Fruit fly (Drosophila melanogaster) whole organism, embryonic: ENCODE measurements around the gene CG43731.
A peak's percentile ranks its signal among the peaks of the same experiment; 100 is the strongest.

Experiments
- Aef1 ChIP-seq: fragments of 200-800 bp; sonication (Bioruptor generic); IDR thresholded peaks from 3 replicates; pipeline ENCODE4 v1.3.6; 2022; ENCODE audit warnings: missing biosample characterization, missing genetic modification characterization
- Atf6 ChIP-seq: fragments of 200-800 bp; sonication (Bioruptor generic); IDR thresholded peaks from 2 replicates; pipeline ENCODE4 v1.3.6; 2022; ENCODE audit warnings: missing biosample characterization, missing genetic modification characterization
- Bgb ChIP-seq: fragments of 200-800 bp; sonication (Bioruptor generic); IDR thresholded peaks from 2 replicates; pipeline ENCODE4 v1.3.6; 2022; ENCODE audit warnings: missing biosample characterization, missing genetic modification characterization; ENCODE audit not compliant: partially characterized antibody
- C15 ChIP-seq: fragments of 200-800 bp; sonication (Bioruptor generic); IDR thresholded peaks from 3 replicates; pipeline ENCODE4 v1.3.6; 2022; ENCODE audit warnings: missing biosample characterization, missing genetic modification characterization
- CG12299 ChIP-seq: fragments of 200-800 bp; sonication (Bioruptor generic); optimal IDR thresholded peaks from 2 replicates; lab custom pipeline; 2018; ENCODE audit warnings: missing biosample characterization, mild to moderate bottlenecking, missing genetic modification characterization
- CG13624 ChIP-seq: fragments of 200-800 bp; sonication (Bioruptor generic); optimal IDR thresholded peaks from 2 replicates; lab custom pipeline; 2016; ENCODE audit warnings: missing biosample characterization, missing genetic modification characterization
- CG13775 ChIP-seq: fragments of 200-800 bp; sonication (Bioruptor generic); optimal IDR thresholded peaks from 3 replicates; lab custom pipeline; 2017; ENCODE audit warnings: missing biosample characterization, mild to moderate bottlenecking, missing genetic modification characterization
- CG14965 ChIP-seq: fragments of 200-800 bp; sonication (Bioruptor generic); optimal IDR thresholded peaks from 2 replicates; lab custom pipeline; 2016; ENCODE audit warnings: missing biosample characterization, missing genetic modification characterization, borderline replicate concordance
- CG15601 ChIP-seq: fragments of 200-800 bp; sonication (Bioruptor generic); optimal IDR thresholded peaks from 3 replicates; lab custom pipeline; 2019; ENCODE audit warnings: missing biosample characterization, mild to moderate bottlenecking, missing genetic modification characterization, moderate library complexity
- CG1603 ChIP-seq: fragments of 200-800 bp; sonication (Bioruptor generic); optimal IDR thresholded peaks from 2 replicates; lab custom pipeline; 2019; ENCODE audit warnings: missing biosample characterization, mild to moderate bottlenecking, missing genetic modification characterization, moderate library complexity
- CG1832 ChIP-seq: fragments of 200-800 bp; sonication (Bioruptor generic); optimal IDR thresholded peaks from 2 replicates; lab custom pipeline; 2017; ENCODE audit warnings: missing biosample characterization, mild to moderate bottlenecking, missing genetic modification characterization, inconsistent platforms
- CG30403 ChIP-seq: fragments of 200-800 bp; sonication (Bioruptor generic); optimal IDR thresholded peaks from 3 replicates; lab custom pipeline; 2016; ENCODE audit warnings: missing biosample characterization, missing genetic modification characterization
- CG33213 ChIP-seq: fragments of 200-800 bp; sonication (Bioruptor generic); optimal IDR thresholded peaks from 3 replicates; lab custom pipeline; 2016; ENCODE audit warnings: missing biosample characterization, missing genetic modification characterization
- CG3995 ChIP-seq: fragments of 200-800 bp; sonication (Bioruptor generic); optimal IDR thresholded peaks from 3 replicates; lab custom pipeline; 2016; ENCODE audit warnings: missing biosample characterization, missing genetic modification characterization
- CG6272 ChIP-seq: fragments of 200-800 bp; sonication (Bioruptor generic); IDR thresholded peaks from 2 replicates; pipeline ENCODE4 v1.3.6; 2022; ENCODE audit warnings: missing biosample characterization, missing genetic modification characterization
- CG7372 ChIP-seq: fragments of 200-800 bp; sonication (Bioruptor generic); IDR thresholded peaks from 2 replicates; pipeline ENCODE4 v1.3.6; 2022; ENCODE audit warnings: missing biosample characterization, missing genetic modification characterization
- CG7556 ChIP-seq: fragments of 200-800 bp; sonication (Bioruptor generic); optimal IDR thresholded peaks from 2 replicates; lab custom pipeline; 2017; ENCODE audit warnings: missing biosample characterization, mild to moderate bottlenecking, missing genetic modification characterization
- CG9876 ChIP-seq: fragments of 200-800 bp; sonication (Bioruptor generic); optimal IDR thresholded peaks from 2 replicates; lab custom pipeline; 2016; ENCODE audit warnings: missing biosample characterization, missing genetic modification characterization
- CHES-1-like ChIP-seq: fragments of 200-800 bp; sonication (Bioruptor generic); optimal IDR thresholded peaks from 2 replicates; lab custom pipeline; 2016; ENCODE audit warnings: missing biosample characterization, missing genetic modification characterization
- Fer1 ChIP-seq: fragments of 200-800 bp; sonication (Bioruptor generic); optimal IDR thresholded peaks from 2 replicates; lab custom pipeline; 2017; ENCODE audit warnings: missing biosample characterization, mild to moderate bottlenecking, missing genetic modification characterization
- HLH3B ChIP-seq: fragments of 200-800 bp; sonication (Bioruptor generic); IDR thresholded peaks from 2 replicates; pipeline ENCODE4 v1.3.6; 2022; ENCODE audit warnings: missing biosample characterization, missing genetic modification characterization
- Hmr ChIP-seq: fragments of 200-800 bp; sonication (Bioruptor generic); optimal IDR thresholded peaks from 3 replicates; lab custom pipeline; 2017; ENCODE audit warnings: mild to moderate bottlenecking, missing biosample characterization, missing genetic modification reagents, missing genetic modification characterization
- Hmx ChIP-seq: fragments of 200-800 bp; sonication (Bioruptor generic); optimal IDR thresholded peaks from 2 replicates; lab custom pipeline; 2016; ENCODE audit warnings: missing biosample characterization, missing genetic modification characterization
- Hr78 ChIP-seq, 2 experiments: fragments of 200-800 bp in 1 of 2; fragments of >200 bp in 1 of 2; sonication (Bioruptor generic) in 1 of 2; optimal IDR thresholded peaks; 2 replicates each; lab custom pipeline; 2017 to 2019; ENCODE audit warnings: missing biosample characterization in 2 of 2, missing genetic modification characterization in 2 of 2, mild to moderate bottlenecking in 1 of 2, moderate library complexity in 1 of 2
- Lim3 ChIP-seq: fragments of 200-800 bp; sonication (Bioruptor generic); IDR thresholded peaks from 2 replicates; pipeline ENCODE4 v1.3.6; 2022; ENCODE audit warnings: missing biosample characterization, missing genetic modification characterization
- Myb ChIP-seq: fragments of 200-800 bp; sonication (Bioruptor generic); optimal IDR thresholded peaks from 2 replicates; lab custom pipeline; 2016; ENCODE audit warnings: missing biosample characterization, missing genetic modification characterization
- NC2β ChIP-seq: fragments of 200-800 bp; sonication (Bioruptor generic); optimal IDR thresholded peaks from 2 replicates; lab custom pipeline; 2016; ENCODE audit warnings: missing biosample characterization, missing genetic modification characterization
- NK7.1 ChIP-seq: fragments of 200-800 bp; sonication (Bioruptor generic); optimal IDR thresholded peaks from 3 replicates; lab custom pipeline; 2016; ENCODE audit warnings: missing biosample characterization, missing genetic modification characterization
- Ravus ChIP-seq: fragments of 200-800 bp; sonication (Bioruptor generic); IDR thresholded peaks from 2 replicates; pipeline ENCODE4 v1.3.6; 2022; ENCODE audit warnings: missing biosample characterization, missing genetic modification characterization
- Sox102F ChIP-seq: fragments of 200-800 bp; sonication (Bioruptor generic); optimal IDR thresholded peaks from 2 replicates; lab custom pipeline; 2018; ENCODE audit warnings: missing biosample characterization, mild to moderate bottlenecking, missing genetic modification characterization, moderate library complexity
- ato ChIP-seq: fragments of 200-800 bp; sonication (Bioruptor generic); IDR thresholded peaks from 2 replicates; pipeline ENCODE4 v1.3.6; 2022; ENCODE audit warnings: missing biosample characterization, missing genetic modification characterization; ENCODE audit not compliant: partially characterized antibody
- cato ChIP-seq: fragments of 200-800 bp; sonication (Bioruptor generic); optimal IDR thresholded peaks from 2 replicates; lab custom pipeline; 2016; ENCODE audit warnings: missing biosample characterization, missing genetic modification characterization, borderline replicate concordance
- cg ChIP-seq: fragments of 200-800 bp; sonication (Bioruptor generic); optimal IDR thresholded peaks from 3 replicates; lab custom pipeline; 2019; ENCODE audit warnings: missing biosample characterization, mild to moderate bottlenecking, missing genetic modification characterization, moderate library complexity
- ci ChIP-seq: fragments of 200-800 bp; sonication (Bioruptor generic); IDR thresholded peaks from 3 replicates; pipeline ENCODE4 v1.3.6; 2022; ENCODE audit warnings: missing biosample characterization, missing genetic modification characterization
- cwo ChIP-seq: fragments of 200-800 bp; sonication (Bioruptor generic); optimal IDR thresholded peaks from 3 replicates; lab custom pipeline; 2017; ENCODE audit warnings: missing biosample characterization, missing genetic modification characterization, mild to moderate bottlenecking, moderate library complexity, missing genetic modification reagents
- esg ChIP-seq: fragments of 200-800 bp; sonication (Bioruptor generic); conservative IDR thresholded peaks from 2 replicates; pipeline ENCODE4 v1.3.6; 2022; ENCODE audit warnings: missing biosample characterization, missing genetic modification characterization
- eyg ChIP-seq: fragments of 200-800 bp; sonication (Bioruptor generic); optimal IDR thresholded peaks from 3 replicates; lab custom pipeline; 2016; ENCODE audit warnings: missing biosample characterization, missing genetic modification characterization
- ken ChIP-seq: fragments of 200-800 bp; sonication (Bioruptor generic); IDR thresholded peaks from 3 replicates; pipeline ENCODE4 v1.3.6; 2022; ENCODE audit warnings: missing biosample characterization, missing genetic modification characterization
- lov ChIP-seq, 2 experiments: fragments of 200-800 bp in 1 of 2; fragments of >200 bp in 1 of 2; sonication (Bioruptor generic) in 1 of 2; IDR thresholded peaks in 1 of 2; optimal IDR thresholded peaks in 1 of 2; 2 replicates in 1 of 2; 3 replicates in 1 of 2; pipeline versions ENCODE4 v1.3.6 to Lab custom; 2017 to 2022; ENCODE audit warnings: missing biosample characterization in 1 of 2, missing genetic modification characterization in 1 of 2
- org-1 ChIP-seq: fragments of 200-800 bp; sonication (Bioruptor generic); optimal IDR thresholded peaks from 2 replicates; lab custom pipeline; 2017; ENCODE audit warnings: missing biosample characterization, missing genetic modification characterization
- pum ChIP-seq: fragments of 200-800 bp; sonication (Bioruptor generic); optimal IDR thresholded peaks from 2 replicates; lab custom pipeline; 2016; ENCODE audit warnings: missing biosample characterization, missing genetic modification characterization
- sens-2 ChIP-seq: fragments of 200-800 bp; sonication (Bioruptor generic); IDR thresholded peaks from 2 replicates; pipeline ENCODE4 v1.3.6; 2022; ENCODE audit warnings: missing biosample characterization, missing genetic modification characterization
- usp ChIP-seq: fragments of >200 bp; optimal IDR thresholded peaks from 2 replicates; lab custom pipeline; 2017; ENCODE audit warnings: missing biosample characterization, missing genetic modification characterization
- wor ChIP-seq: fragments of 200-800 bp; sonication (Bioruptor generic); IDR thresholded peaks from 2 replicates; pipeline ENCODE4 v1.3.6; 2022; ENCODE audit warnings: missing biosample characterization, missing genetic modification characterization

The CG43731 gene

DNA sequence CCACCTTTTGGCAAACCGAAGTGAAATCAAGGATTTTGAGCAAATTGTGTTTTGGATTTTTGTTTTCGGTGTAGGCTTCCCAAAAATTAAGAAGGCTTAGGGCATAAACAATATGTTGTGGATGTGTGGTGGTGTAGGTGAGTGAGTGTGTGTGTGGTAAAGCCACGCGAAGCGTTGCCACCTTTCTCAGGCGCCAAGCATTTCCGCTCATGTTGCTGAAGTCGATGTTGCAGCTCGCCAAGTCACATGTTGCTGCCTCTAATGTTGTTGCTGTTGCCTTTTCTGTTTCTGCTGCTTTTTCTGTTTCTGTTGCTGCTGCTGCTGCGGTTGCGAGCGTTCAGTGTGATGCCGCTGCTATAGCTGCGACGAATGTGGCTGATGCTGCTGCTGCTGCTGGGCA, 22.1 kb upstream of the CG43731 start (continued):
- no peak for TF ChIP-seq cato (GFP tag; lab: Kevin White, UChicago)
- no peak for TF ChIP-seq CG6272 (GFP tag; lab: Robert Waterston, UW)
- no peak for TF ChIP-seq ato (GFP tag; lab: Robert Waterston, UW)
- no peak for TF ChIP-seq Myb (GFP tag; lab: Kevin White, UChicago)
- TF ChIP-seq CG1603, result peak; percentile 33
- TF ChIP-seq CG7556 (GFP tag; lab: Kevin White, UChicago), result no peak
- no peak for TF ChIP-seq usp (GFP tag; lab: Kevin White, UChicago)
- TF ChIP-seq ken (GFP tag; lab: Robert Waterston, UW), result no peak
- TF ChIP-seq NC2β (GFP tag; lab: Kevin White, UChicago), result no peak
- TF ChIP-seq Fer1 (GFP tag; lab: Kevin White, UChicago), result no peak
- TF ChIP-seq cwo, result no peak
- TF ChIP-seq CG3995 (GFP tag; lab: Kevin White, UChicago), result no peak
- no peak for TF ChIP-seq NK7.1
- no peak for TF ChIP-seq CG30403 (GFP tag; lab: Kevin White, UChicago)
- TF ChIP-seq HLH3B (GFP tag; lab: Robert Waterston, UW), result 0 out of 2 replicates have a peak, but pooled peaks have one; percentile 4
- TF ChIP-seq cg (GFP tag; lab: Kevin White, UChicago), result peak; percentile 35
- no peak for TF ChIP-seq sens-2 (GFP tag; lab: Robert Waterston, UW)
- no peak for TF ChIP-seq CG1832
- TF ChIP-seq pum (GFP tag; lab: Kevin White, UChicago), result no peak
- no peak for TF ChIP-seq eyg (GFP tag; lab: Kevin White, UChicago)
- no peak for TF ChIP-seq Lim3 (GFP tag; lab: Robert Waterston, UW)
- TF ChIP-seq CG9876 (GFP tag; lab: Kevin White, UChicago), result no peak
- TF ChIP-seq lov (optimal IDR thresholded peaks at IDR 0.05; lab: Kevin White, UChicago), result no peak
- TF ChIP-seq lov (GFP tag; IDR thresholded peaks at IDR 0.05; lab: Robert Waterston, UW), result 0 out of 3 replicates have a peak, but pooled peaks have one; percentile 47
- peak; percentile 88 for TF ChIP-seq ci (GFP tag; lab: Robert Waterston, UW)
- TF ChIP-seq Hmr (GFP tag; lab: Kevin White, UChicago), result no peak
- TF ChIP-seq wor (GFP tag; lab: Robert Waterston, UW), result no peak
- no peak for TF ChIP-seq CG12299
- TF ChIP-seq CG15601, result no peak
- no peak for TF ChIP-seq Ravus (GFP tag; lab: Robert Waterston, UW)
- TF ChIP-seq CG13775, result no peak
- no peak for TF ChIP-seq Bgb (GFP tag; lab: Robert Waterston, UW)
- TF ChIP-seq CG14965 (GFP tag; lab: Kevin White, UChicago), result no peak
- no peak for TF ChIP-seq Hr78 (GFP tag; optimal IDR thresholded peaks at IDR 0.05; lab: Kevin White, UChicago)
- TF ChIP-seq Sox102F (GFP tag; lab: Kevin White, UChicago), result no peak
- TF ChIP-seq CG33213, result no peak
- no peak for TF ChIP-seq Hmx (GFP tag; lab: Kevin White, UChicago)
- TF ChIP-seq CG13624, result no peak
- no peak for TF ChIP-seq CHES-1-like (GFP tag; lab: Kevin White, UChicago)
- TF ChIP-seq esg, result no peak
- no peak for TF ChIP-seq C15 (GFP tag; lab: Robert Waterston, UW)
- TF ChIP-seq org-1 (GFP tag; lab: Kevin White, UChicago), result peak; percentile 7
- TF ChIP-seq Atf6, result no peak
- TF ChIP-seq Aef1 (GFP tag; lab: Robert Waterston, UW), result no peak
- TF ChIP-seq CG7372 (GFP tag; lab: Robert Waterston, UW), result no peak
